Worm (Caenorhabditis elegans): ENCODE measurements around the gene fbxb-78.

Gene fbxb-78

DNA sequence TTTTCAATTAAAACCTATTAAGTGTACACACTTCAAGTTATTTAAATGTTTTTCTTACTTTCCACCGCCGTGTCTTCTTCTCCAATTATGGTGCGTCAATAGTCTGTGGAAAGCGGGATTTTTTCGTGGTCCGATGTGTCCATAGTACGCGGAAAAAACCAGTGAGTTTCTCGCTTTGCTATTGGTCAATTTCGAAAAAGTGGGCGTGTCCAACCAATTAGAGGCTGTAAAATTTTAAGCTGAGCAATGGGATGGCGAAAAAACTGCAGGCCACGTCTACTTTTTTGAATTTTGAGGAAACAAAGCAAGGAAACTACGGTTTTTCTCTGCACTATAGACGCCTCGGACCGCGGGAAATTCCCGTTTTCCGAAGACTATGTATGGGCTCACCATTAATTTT, 13.7 kb upstream of the fbxb-78 start:
- TF ChIP-seq jun-1 (tag; optimal IDR thresholded peaks at IDR 0.05) (no peak), ztf-11 (tag; optimal IDR thresholded peaks at IDR 0.05) (no peak), mdl-1 (tag; optimal IDR thresholded peaks at IDR 0.05) (no peak), pag-3 (tag; optimal IDR thresholded peaks at IDR 0.05; ENCODE audit: borderline replicate concordance, insufficient read depth) (no peak), mef-2 (tag; optimal IDR thresholded peaks at IDR 0.05) (no peak), ceh-88 (GFP tag; IDR thresholded peaks at IDR 0.05) (no peak), pax-3 (tag; optimal IDR thresholded peaks at IDR 0.05) (no peak), unc-86 (tag; optimal IDR thresholded peaks at IDR 0.05) (no peak), nhr-28 (tag; optimal IDR thresholded peaks at IDR 0.05) (no peak), mab-9 (GFP tag; IDR thresholded peaks at IDR 0.05) (no peak), hpl-2 (GFP tag; optimal IDR thresholded peaks at IDR 0.05) (no peak), unc-62 (GFP tag; optimal IDR thresholded peaks at IDR 0.05) (no peak), C16A3.4 (tag; optimal IDR thresholded peaks at IDR 0.05) (no peak), ces-1 (GFP tag; optimal IDR thresholded peaks at IDR 0.05) (no peak), hlh-4 (tag; optimal IDR thresholded peaks at IDR 0.05) (no peak), ceh-8 (GFP tag; optimal IDR thresholded peaks at IDR 0.05) (no peak), lin-14 (GFP tag; optimal IDR thresholded peaks at IDR 0.05) (no peak)

DNA sequence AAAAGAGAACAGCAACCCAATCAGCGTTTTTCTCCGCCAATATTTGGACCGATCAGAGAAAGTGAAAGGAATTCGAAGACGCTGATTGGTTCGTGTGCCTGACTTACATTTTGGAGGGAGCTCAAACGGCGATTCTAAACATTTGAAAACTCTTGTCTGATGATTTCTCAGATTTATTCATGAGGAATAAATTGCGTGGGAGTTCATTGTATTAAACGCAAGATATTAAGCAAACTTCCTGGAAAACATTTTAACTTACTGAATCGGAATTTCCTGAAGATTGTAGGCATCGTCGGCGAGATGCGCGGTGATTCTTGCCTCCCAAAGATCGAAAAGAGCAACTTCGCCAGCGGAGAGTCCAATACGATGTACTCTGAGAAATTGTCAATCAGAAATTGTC, 12.8 kb upstream of the fbxb-78 start, which contains the start of gene K08F11.1:
Gene K08F11.1, plus strand, starts transcription at position 301 of the 400 bp plus-strand sequence.
- TF ChIP-seq pax-3 (tag; optimal IDR thresholded peaks at IDR 0.05), result no peak
- TF ChIP-seq sox-4 (tag; optimal IDR thresholded peaks at IDR 0.05), result no peak
- no peak for TF ChIP-seq F16B12.6 (tag; optimal IDR thresholded peaks at IDR 0.05)
- no peak for TF ChIP-seq tlp-1 (tag; optimal IDR thresholded peaks at IDR 0.05)
- TF ChIP-seq nhr-90 (tag; optimal IDR thresholded peaks at IDR 0.05; ENCODE audit: poor library complexity), result no peak
- TF ChIP-seq nhr-85 (tag), result no peak
- no peak for TF ChIP-seq efl-3 (GFP tag; optimal IDR thresholded peaks at IDR 0.05)

DNA sequence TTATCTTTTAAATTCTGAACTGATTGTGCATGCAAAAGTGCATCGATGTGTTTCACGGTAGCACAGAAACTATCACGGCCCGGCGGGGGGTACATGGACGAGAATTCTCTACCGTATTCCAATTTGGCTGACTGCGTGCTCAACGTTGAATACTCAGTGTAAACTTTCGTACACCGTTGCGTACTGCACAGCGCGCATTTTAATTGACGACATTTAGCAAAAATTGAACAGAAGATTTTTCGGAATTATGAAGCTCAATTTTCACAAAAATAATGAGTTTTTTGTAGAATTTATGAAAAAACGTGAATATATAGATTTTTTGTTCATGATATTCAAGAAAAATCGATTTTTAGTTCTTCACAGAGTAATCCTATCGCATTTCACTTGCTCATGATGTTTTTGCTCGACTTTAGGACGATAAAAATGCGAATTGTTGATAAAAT, 11.9 kb upstream of the fbxb-78 start:
- peak; percentile 47 for TF ChIP-seq rnt-1 (tag; optimal IDR thresholded peaks at IDR 0.05)
- TF ChIP-seq nhr-90 (tag; optimal IDR thresholded peaks at IDR 0.05; ENCODE audit: poor library complexity), result peak; percentile 90
- peak; percentile 81 for TF ChIP-seq sox-4 (tag; optimal IDR thresholded peaks at IDR 0.05)
- peak; percentile 95 to 96 for TF ChIP-seq lsy-2 (tag; optimal IDR thresholded peaks at IDR 0.05)
- TF ChIP-seq dsc-1 (tag; optimal IDR thresholded peaks at IDR 0.05), result peak; percentile 89
- TF ChIP-seq C16A3.4 (tag; optimal IDR thresholded peaks at IDR 0.05), result peak; percentile 3
- peak; percentile 5 for TF ChIP-seq mep-1 (tag; optimal IDR thresholded peaks at IDR 0.05)
- TF ChIP-seq nhr-20 (tag; optimal IDR thresholded peaks at IDR 0.05), result peak; percentile 83
- peak; percentile 82 for TF ChIP-seq snu-23 (GFP tag; optimal IDR thresholded peaks at IDR 0.05)
- peak; percentile 53 for TF ChIP-seq nhr-77 (tag; optimal IDR thresholded peaks at IDR 0.05)
- peak; percentile 24 for TF ChIP-seq lin-39 (tag; optimal IDR thresholded peaks at IDR 0.05)
- peak; percentile 49 for TF ChIP-seq lin-15B (tag; optimal IDR thresholded peaks at IDR 0.05)
- peak; percentile 78 for TF ChIP-seq lir-3 (tag; optimal IDR thresholded peaks at IDR 0.05; ENCODE audit: poor library complexity)
- TF ChIP-seq elt-3 (tag; optimal IDR thresholded peaks at IDR 0.05), result peak in 1 of 6 experiments; percentile 14
- peak; percentile 99 for TF ChIP-seq nhr-19 (GFP tag; conservative IDR thresholded peaks at IDR 0.05)
- TF ChIP-seq isw-1 (GFP tag; IDR thresholded peaks at IDR 0.05), result peak; percentile 99
- TF ChIP-seq unc-98 (GFP tag; IDR thresholded peaks at IDR 0.05), result peak; percentile 99
- peak; percentile 53 for TF ChIP-seq elt-2 (tag; optimal IDR thresholded peaks at IDR 0.05)
- peak in 1 of 2 experiments; percentile 74 for TF ChIP-seq ztf-11 (tag; optimal IDR thresholded peaks at IDR 0.05)
- TF ChIP-seq efl-1 (optimal IDR thresholded peaks at IDR 0.05), result peak; percentile 69 to 76
- peak; percentile 50 to 95 for TF ChIP-seq efl-1 (GFP tag; optimal IDR thresholded peaks at IDR 0.05 in 1 of 2)
- peak; percentile 64 for TF ChIP-seq efl-3 (GFP tag; optimal IDR thresholded peaks at IDR 0.05)
- peak; percentile 29 to 43 for TF ChIP-seq lin-35 (GFP tag; optimal IDR thresholded peaks at IDR 0.05)
- peak; percentile 68 for TF ChIP-seq egl-13 (tag; optimal IDR thresholded peaks at IDR 0.05)
- TF ChIP-seq dpl-1 (GFP tag; optimal IDR thresholded peaks at IDR 0.05), result peak; percentile 47 to 58 (median 50)
- TF ChIP-seq F16B12.6 (tag; optimal IDR thresholded peaks at IDR 0.05), result peak; percentile 50
- TF ChIP-seq swsn-7 (tag; optimal IDR thresholded peaks at IDR 0.05), result peak; percentile 86
- TF ChIP-seq jun-1 (tag; optimal IDR thresholded peaks at IDR 0.05), result peak; percentile 35
- peak; percentile 1 for TF ChIP-seq lin-13 (GFP tag; optimal IDR thresholded peaks at IDR 0.05)
- TF ChIP-seq nhr-71 (tag; optimal IDR thresholded peaks at IDR 0.05), result peak; percentile 94
- TF ChIP-seq ceh-8 (GFP tag; optimal IDR thresholded peaks at IDR 0.05), result peak; percentile 68
- peak; percentile 84 for TF ChIP-seq irx-1 (tag; optimal IDR thresholded peaks at IDR 0.05)
- peak; percentile 79 for TF ChIP-seq xbp-1 (tag; optimal IDR thresholded peaks at IDR 0.05)
